Worm (Caenorhabditis elegans) whole organism, midembryonic: ENCODE results near the gene R10E4.9.

ENCODE experiments used
- tab-1 ChIP-seq: fragments of 200-800 bp; sonication (Bioruptor generic); IDR thresholded peaks from 2 replicates; pipeline ENCODE4 v1.3.6; 2022; ENCODE audit warnings: missing genetic modification characterization, missing compliant biosample characterization
- ztf-29 ChIP-seq: fragments of 200-800 bp; sonication (Bioruptor generic); IDR thresholded peaks from 2 replicates; pipeline ENCODE4 v1.3.6; 2022; ENCODE audit warnings: missing genetic modification reagents, missing genetic modification characterization, missing compliant biosample characterization

DNA sequence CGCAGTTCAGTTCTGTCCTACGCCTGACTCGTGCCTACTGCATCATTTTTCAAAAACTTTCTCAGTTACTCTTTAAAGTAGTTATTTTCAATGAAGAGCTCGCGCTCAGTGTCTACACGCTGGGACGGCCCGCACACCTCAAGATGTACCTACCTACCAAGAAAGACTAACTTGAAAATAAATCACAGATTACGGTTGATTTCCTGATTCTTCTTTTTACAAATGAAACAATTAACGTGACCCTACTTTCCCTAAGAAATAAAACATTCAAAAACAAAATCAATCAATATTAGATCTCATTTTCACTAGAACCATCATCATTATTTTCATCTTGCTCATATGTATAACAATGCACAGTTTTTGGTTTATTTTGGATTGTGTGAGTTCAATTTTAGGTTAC, 19.2 kb upstream of the R10E4.9 start, which contains the start of gene H38K22.7:
- TF ChIP-seq tab-1 (GFP tag; lab: Robert Waterston, UW) (no peak), ztf-29 (GFP tag; lab: Robert Waterston, UW) (no peak)
